Fruit fly (Drosophila melanogaster): ENCODE results near the gene CG2061.
A peak's percentile ranks its signal among the peaks of the same experiment; 100 is the strongest.

The CG2061 gene

DNA sequence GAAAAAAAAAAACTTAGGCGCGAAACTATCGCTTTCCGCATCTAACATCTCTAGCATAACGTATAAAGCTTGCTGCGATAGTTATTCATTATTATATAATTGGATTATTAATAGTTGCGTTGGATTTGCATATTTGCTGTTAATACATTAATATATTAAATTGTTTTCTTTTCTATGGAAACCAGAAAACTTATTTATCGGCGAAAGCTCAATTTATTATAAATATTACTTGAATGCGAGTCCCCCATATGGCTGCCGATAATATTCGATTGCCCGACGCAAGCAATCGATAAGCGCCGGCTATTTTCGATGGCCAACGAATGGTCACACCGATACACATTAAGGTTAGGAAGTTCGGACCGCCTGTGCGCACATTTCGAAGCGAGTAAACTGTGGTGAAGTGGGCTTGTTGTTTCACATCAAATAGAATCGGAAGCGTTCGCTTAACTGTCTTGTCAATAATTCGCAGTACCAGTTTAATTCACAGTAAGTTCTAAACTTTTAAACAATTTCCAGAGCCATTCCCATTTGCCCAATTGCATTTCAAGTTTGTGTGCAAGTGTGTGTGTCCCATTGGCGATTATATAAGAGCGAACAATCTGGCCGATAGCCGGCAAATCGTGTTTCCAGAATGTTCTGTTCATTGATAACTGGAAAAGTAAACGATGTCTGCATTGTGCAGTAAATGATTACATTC lies 16.0 kb downstream of the CG2061 start, which contains the start of gene Hsp60A (continued):
- peak; percentile 53 for TF ChIP-seq Blimp-1 (GFP tag; optimal IDR thresholded peaks at IDR 0.05)
- TF ChIP-seq vfl (GFP tag; optimal IDR thresholded peaks at IDR 0.05) = peak; percentile 41
- no peak for TF ChIP-seq pum (GFP tag; optimal IDR thresholded peaks at IDR 0.05)
- peak; percentile 40 for TF ChIP-seq zen (tag; optimal IDR thresholded peaks at IDR 0.05)
- peak; percentile 77 for TF ChIP-seq CG14860 (GFP tag; IDR thresholded peaks at IDR 0.05; ENCODE audit: partially characterized antibody)
- peak; percentile 58 for TF ChIP-seq Ptx1 (GFP tag; IDR thresholded peaks at IDR 0.05)
- no peak for TF ChIP-seq sr (GFP tag; IDR thresholded peaks at IDR 0.05)
- peak; percentile 49 for TF ChIP-seq sqz (GFP tag; optimal IDR thresholded peaks at IDR 0.05)
- peak; percentile 86 for TF ChIP-seq Dref (GFP tag; IDR thresholded peaks at IDR 0.05)
- TF ChIP-seq CG32772 (GFP tag; IDR thresholded peaks at IDR 0.05) = peak; percentile 50
- TF ChIP-seq Scr (GFP tag; IDR thresholded peaks at IDR 0.05; ENCODE audit: partially characterized antibody) = peak; percentile 87
- TF ChIP-seq MTF-1 (GFP tag; optimal IDR thresholded peaks at IDR 0.05; ENCODE audit: borderline replicate concordance) = no peak
- TF ChIP-seq ase (GFP tag; IDR thresholded peaks at IDR 0.05) = peak; percentile 31; the same call in 1 of the 3 replicates
- TF ChIP-seq H2.0 (GFP tag; IDR thresholded peaks at IDR 0.05) = 0 out of 2 replicates have a peak, but pooled peaks have one; percentile 8
- TF ChIP-seq CG14441 (GFP tag; IDR thresholded peaks at IDR 0.05) = peak; percentile 38; the same call in 1 of the 2 replicates
- peak; percentile 41 for TF ChIP-seq MBD-R2 (GFP tag; IDR thresholded peaks at IDR 0.05)
- TF ChIP-seq CG12219 (GFP tag; optimal IDR thresholded peaks at IDR 0.05) = no peak
- TF ChIP-seq CG3847 (GFP tag; IDR thresholded peaks at IDR 0.05) = peak; percentile 25; the same call in 1 of the 2 replicates
- TF ChIP-seq CG12942 (GFP tag; optimal IDR thresholded peaks at IDR 0.05) = peak; percentile 15
- no peak for TF ChIP-seq Hmx (GFP tag; optimal IDR thresholded peaks at IDR 0.05)
- TF ChIP-seq CG31441 (GFP tag; IDR thresholded peaks at IDR 0.05) = peak; percentile 51
- TF ChIP-seq CG7357 (GFP tag; IDR thresholded peaks at IDR 0.05) = no peak
- peak; percentile 60 for TF ChIP-seq unpg (GFP tag; optimal IDR thresholded peaks at IDR 0.05)
- peak; percentile 31 for TF ChIP-seq CG10979 (tag; optimal IDR thresholded peaks at IDR 0.05)
- TF ChIP-seq Oli (tag; optimal IDR thresholded peaks at IDR 0.05) = peak; percentile 2
- TF ChIP-seq CG10462 (GFP tag; optimal IDR thresholded peaks at IDR 0.05) = no peak
- no peak for TF ChIP-seq tap (tag; optimal IDR thresholded peaks at IDR 0.05)
- no peak for TF ChIP-seq fd64A (GFP tag; optimal IDR thresholded peaks at IDR 0.05)
- peak; percentile 73 for TF ChIP-seq gem (tag; optimal IDR thresholded peaks at IDR 0.05)
- TF ChIP-seq caup (GFP tag; optimal IDR thresholded peaks at IDR 0.05; ENCODE audit: severe bottlenecking) = peak; percentile 10
- TF ChIP-seq sens (GFP tag) = peak; percentile 88
- TF ChIP-seq D19A (tag; optimal IDR thresholded peaks at IDR 0.05) = peak; percentile 27
- peak; percentile 53 for TF ChIP-seq grau (tag; optimal IDR thresholded peaks at IDR 0.05)
- peak; percentile 18 for TF ChIP-seq HHEX (GFP tag; optimal IDR thresholded peaks at IDR 0.05)
- TF ChIP-seq Ets97D (GFP tag; optimal IDR thresholded peaks at IDR 0.05) = peak; percentile 37
- peak; percentile 47 for TF ChIP-seq trem (tag; optimal IDR thresholded peaks at IDR 0.05)
- TF ChIP-seq CG4360 (GFP tag; IDR thresholded peaks at IDR 0.05) = no peak
- TF ChIP-seq Nf-YA (GFP tag; IDR thresholded peaks at IDR 0.05) = no peak
- no peak; the same call in 2 of the 3 replicates for TF ChIP-seq zfh1 (GFP tag; IDR thresholded peaks at IDR 0.05)
- peak; percentile 39; the same call in 1 of the 2 replicates for TF ChIP-seq CG32532 (GFP tag; IDR thresholded peaks at IDR 0.05)
- TF ChIP-seq al (GFP tag; IDR thresholded peaks at IDR 0.05) = peak; percentile 35; the same call in 1 of the 2 replicates
- TF ChIP-seq Dad (GFP tag; optimal IDR thresholded peaks at IDR 0.05) = peak; percentile 16
- peak; percentile 31 for TF ChIP-seq CG15696 (tag; optimal IDR thresholded peaks at IDR 0.05)
- peak; percentile 59 for TF ChIP-seq CG7839 (tag; optimal IDR thresholded peaks at IDR 0.05)
- peak; percentile 82 for TF ChIP-seq row (GFP tag; IDR thresholded peaks at IDR 0.05)
- peak; percentile 59 for TF ChIP-seq Xbp1 (GFP tag; optimal IDR thresholded peaks at IDR 0.05)
- TF ChIP-seq grn (GFP tag; optimal IDR thresholded peaks at IDR 0.05) = no peak
- no peak for TF ChIP-seq gce (GFP tag; IDR thresholded peaks at IDR 0.05)
- peak; percentile 80 for TF ChIP-seq CG16813 (GFP tag; IDR thresholded peaks at IDR 0.05; ENCODE audit: partially characterized antibody)

All from whole organism, embryonic.